Worm (Caenorhabditis elegans) whole organism, young adult: ENCODE results near the gene T25B9.2.

ENCODE experiments used
- T26A5.8 ChIP-seq: sonication (generic microtip); optimal IDR thresholded peaks from 2 replicates; lab custom pipeline; 2016; ENCODE audit warnings: missing genetic modification characterization, missing compliant biosample characterization
- snpc-3.4 ChIP-seq: sonication (generic microtip); optimal IDR thresholded peaks from 2 replicates; lab custom pipeline; 2017; ENCODE audit warnings: missing genetic modification characterization, mild to moderate bottlenecking, missing compliant biosample characterization, antibody characterized with exemption, moderate library complexity, missing genotype, missing genetic modification reagents

DNA sequence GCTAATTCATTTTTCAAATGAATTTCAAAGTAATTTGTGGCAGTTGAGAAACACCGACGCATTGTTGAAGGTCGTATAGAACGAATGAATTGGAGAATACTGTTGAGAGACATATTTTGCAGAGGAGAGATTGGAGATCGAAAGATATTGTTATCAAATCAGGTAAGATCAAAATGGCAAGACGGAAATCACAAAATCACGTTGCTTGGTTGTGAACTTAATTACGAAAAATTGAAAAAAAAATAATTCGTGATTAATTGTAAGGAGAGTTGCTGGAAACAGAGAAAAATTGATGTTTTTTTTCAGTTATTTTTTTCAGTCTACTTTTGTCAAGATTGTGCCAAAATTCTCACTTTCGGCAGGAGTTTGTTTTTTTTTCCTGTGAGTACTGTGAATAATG is 1.6 kb downstream of the T25B9.2 start, which contains the start of gene T25B9.1:
- TF ChIP-seq T26A5.8 (no peak), snpc-3.4 (tag; lab: Kevin White, UChicago) (no peak)
